Fruit fly (Drosophila melanogaster): Measurements from ENCODE around the gene Dim1.
A peak's percentile ranks its signal among the peaks of the same experiment; 100 is the strongest.

Gene Dim1

dm6 chr2L:4385387-4386279 lies 17.4 kb upstream of the Dim1 start, which contains the start of gene Vps53 (continued):
- TF ChIP-seq D (optimal IDR thresholded peaks at IDR 0.05) (no peak), D (GFP tag; optimal IDR thresholded peaks at IDR 0.05) (no peak), Poxn (GFP tag; IDR thresholded peaks at IDR 0.05) (no peak), bbx (GFP tag; IDR thresholded peaks at IDR 0.05; ENCODE audit: partially characterized antibody) (peak; percentile 47), Nf-YC (tag; optimal IDR thresholded peaks at IDR 0.05) (no peak), MTF-1 (GFP tag; optimal IDR thresholded peaks at IDR 0.05; ENCODE audit: borderline replicate concordance) (no peak), nom (GFP tag; optimal IDR thresholded peaks at IDR 0.05) (no peak), CG12236 (GFP tag; optimal IDR thresholded peaks at IDR 0.05) (no peak), CG14014 (GFP tag; IDR thresholded peaks at IDR 0.05) (no peak), Dip2 (GFP tag; IDR thresholded peaks at IDR 0.05) (no peak), CG34376 (GFP tag; optimal IDR thresholded peaks at IDR 0.05) (no peak), Jarid2 (GFP tag; optimal IDR thresholded peaks at IDR 0.05) (no peak), Myb (GFP tag; optimal IDR thresholded peaks at IDR 0.05) (peak; percentile 7), CG8290 (GFP tag; optimal IDR thresholded peaks at IDR 0.05) (no peak), CG8290 (tag; optimal IDR thresholded peaks at IDR 0.05) (no peak), Sox102F (GFP tag; optimal IDR thresholded peaks at IDR 0.05) (no peak), CG11696 (GFP tag; IDR thresholded peaks at IDR 0.05) (no peak), CTCF (GFP tag; optimal IDR thresholded peaks at IDR 0.05) (no peak), CG1832 (GFP tag; optimal IDR thresholded peaks at IDR 0.05) (no peak), CG42726 (GFP tag; IDR thresholded peaks at IDR 0.05; ENCODE audit: partially characterized antibody) (no peak), disco-r (GFP tag; optimal IDR thresholded peaks at IDR 0.05) (no peak), CG17568 (GFP tag; optimal IDR thresholded peaks at IDR 0.05) (no peak), CHES-1-like (GFP tag; optimal IDR thresholded peaks at IDR 0.05) (no peak), Dref (GFP tag; IDR thresholded peaks at IDR 0.05) (peak; percentile 69), inv (GFP tag; IDR thresholded peaks at IDR 0.05; ENCODE audit: partially characterized antibody) (no peak), bab2 (GFP tag; optimal IDR thresholded peaks at IDR 0.05) (no peak), trem (tag; optimal IDR thresholded peaks at IDR 0.05) (peak; percentile 26), CG5180 (GFP tag; optimal IDR thresholded peaks at IDR 0.05) (no peak), maf-S (GFP tag; optimal IDR thresholded peaks at IDR 0.05) (no peak), CG3065 (GFP tag; optimal IDR thresholded peaks at IDR 0.05) (no peak), tx (GFP tag; optimal IDR thresholded peaks at IDR 0.05) (no peak), CG17385 (GFP tag; optimal IDR thresholded peaks at IDR 0.05) (no peak), Bgb (GFP tag; IDR thresholded peaks at IDR 0.05; ENCODE audit: partially characterized antibody) (peak; percentile 20; the same call in 1 of the 2 replicates), Oaz (GFP tag; IDR thresholded peaks at IDR 0.05) (no peak), CG8359 (GFP tag; optimal IDR thresholded peaks at IDR 0.05; ENCODE audit: borderline replicate concordance) (no peak), CG7357 (GFP tag; IDR thresholded peaks at IDR 0.05) (no peak), CG3281 (GFP tag; optimal IDR thresholded peaks at IDR 0.05) (no peak), CG13123 (GFP tag; optimal IDR thresholded peaks at IDR 0.05) (no peak), wor (GFP tag; IDR thresholded peaks at IDR 0.05) (no peak), Hmx (GFP tag; optimal IDR thresholded peaks at IDR 0.05) (no peak), CG15073 (GFP tag; optimal IDR thresholded peaks at IDR 0.05) (no peak), exex (tag; optimal IDR thresholded peaks at IDR 0.05) (no peak), tna (GFP tag; IDR thresholded peaks at IDR 0.05; ENCODE audit: partially characterized antibody) (no peak), CG9727 (GFP tag; optimal IDR thresholded peaks at IDR 0.05) (no peak), MESR4 (GFP tag; optimal IDR thresholded peaks at IDR 0.05) (peak; percentile 59), vfl (GFP tag; optimal IDR thresholded peaks at IDR 0.05) (no peak), CG1792 (GFP tag; optimal IDR thresholded peaks at IDR 0.05) (no peak), fd102C (GFP tag; optimal IDR thresholded peaks at IDR 0.05) (no peak), psq (GFP tag; optimal IDR thresholded peaks at IDR 0.05) (no peak), esg (GFP tag; conservative IDR thresholded peaks at IDR 0.05) (no peak)

Measured in whole organism, embryonic.